In the genomic region with DNA sequence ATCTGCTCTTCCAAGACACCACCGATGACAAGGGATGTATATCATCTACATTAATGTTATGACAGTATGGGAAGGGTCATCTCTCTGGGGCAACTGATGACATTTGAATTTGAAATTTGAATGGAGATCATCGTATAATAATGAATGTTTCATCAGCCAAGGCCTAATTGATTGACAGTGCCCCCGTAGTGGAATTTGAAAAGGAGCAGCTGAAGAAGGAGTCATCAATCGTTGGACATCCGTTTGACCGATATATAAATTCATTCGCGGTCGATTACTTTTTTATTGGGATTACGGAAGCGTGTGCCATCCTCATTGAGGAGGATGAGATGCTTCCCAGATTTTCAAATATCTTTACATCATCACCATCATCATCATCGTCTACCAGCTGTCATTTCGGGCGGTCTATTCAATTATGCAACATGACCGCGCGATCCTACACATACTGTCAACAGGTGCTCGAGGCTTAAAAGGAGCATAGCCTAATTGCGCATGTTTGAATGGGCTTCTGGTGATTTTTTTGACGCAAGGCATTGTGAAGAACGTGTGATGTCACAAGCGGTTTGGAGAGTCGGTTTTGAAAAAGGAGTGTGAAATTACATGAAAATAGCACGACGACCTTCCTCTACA, we compare ENCODE assay signal across 2 worm cellular contexts.
TF ChIP-seq lines count a peak whose summit lies in the region.

No protein-coding gene starts in this region.

TF ChIP-seq in whole organism, L1 larva, 84 proteins besides CTCF, POLR2A, EP300 and RAD21:
- TF ChIP-seq snpc-4 (tag; optimal IDR thresholded peaks at IDR 0.05; lab: Kevin White, UChicago) (no peak), unc-86 (tag; optimal IDR thresholded peaks at IDR 0.05; lab: Kevin White, UChicago) (peak; percentile 22), ztf-11 (tag; optimal IDR thresholded peaks at IDR 0.05; lab: Kevin White, UChicago) (peak in 1 of 2 experiments; percentile 68)
TF ChIP-seq in whole organism, L1 larva: peak in this region for 2.

TF ChIP-seq in whole organism, mixed stage, embryonic, 35 proteins besides CTCF, POLR2A, EP300 and RAD21:
- no peak for TF ChIP-seq elt-1 (tag; optimal IDR thresholded peaks at IDR 0.05; lab: Kevin White, UChicago; ENCODE audit: borderline replicate concordance, insufficient read depth)
- no peak for TF ChIP-seq lin-13 (tag; optimal IDR thresholded peaks at IDR 0.05; lab: Kevin White, UChicago)
- TF ChIP-seq ztf-11 (tag; optimal IDR thresholded peaks at IDR 0.05; lab: Kevin White, UChicago) = peak; percentile 19
- no peak for TF ChIP-seq pha-4 (tag; optimal IDR thresholded peaks at IDR 0.05; lab: Kevin White, UChicago)
- TF ChIP-seq M03D4.4 (tag; optimal IDR thresholded peaks at IDR 0.05; lab: Kevin White, UChicago) = no peak
- TF ChIP-seq hlh-1 (tag; optimal IDR thresholded peaks at IDR 0.05; lab: Kevin White, UChicago) = peak; percentile 2
- peak; percentile 74 for TF ChIP-seq nhr-2 (tag; optimal IDR thresholded peaks at IDR 0.05; lab: Kevin White, UChicago)
- peak; percentile 32 for TF ChIP-seq zip-8 (tag; optimal IDR thresholded peaks at IDR 0.05; lab: Kevin White, UChicago)
- TF ChIP-seq nhr-237 (tag; optimal IDR thresholded peaks at IDR 0.05; lab: Kevin White, UChicago) = no peak
- TF ChIP-seq cnd-1 (tag; optimal IDR thresholded peaks at IDR 0.05; lab: Kevin White, UChicago) = peak; percentile 61
- peak; percentile 96 for TF ChIP-seq lin-32 (GFP tag; optimal IDR thresholded peaks at IDR 0.05; lab: Kevin White, UChicago)
